Worm (Caenorhabditis elegans) whole organism, mixed stage, embryonic: ENCODE data around the gene C12D8.21.
A peak's percentile ranks its signal among the peaks of the same experiment; 100 is the strongest.

Experiments
- bed-3 ChIP-seq: fragments of 200-800 bp; sonication (Bioruptor generic); optimal IDR thresholded peaks from 3 replicates; lab custom pipeline; 2018; ENCODE audit warnings: mild to moderate bottlenecking, missing genetic modification characterization, moderate library complexity, missing compliant biosample characterization
- blmp-1 ChIP-seq: fragments of 150-350 bp; optimal IDR thresholded peaks from 2 replicates; lab custom pipeline; 2014; ENCODE audit warnings: missing biosample characterization, missing genetic modification characterization
- ceh-39 ChIP-seq: fragments of 150-350 bp; optimal IDR thresholded peaks from 2 replicates; lab custom pipeline; 2014; ENCODE audit warnings: missing biosample characterization, missing genetic modification characterization
- ceh-43 ChIP-seq: fragments of 200-800 bp; sonication (Bioruptor generic); optimal IDR thresholded peaks from 2 replicates; lab custom pipeline; 2018; ENCODE audit warnings: mild to moderate bottlenecking, missing genetic modification characterization, moderate library complexity, missing compliant biosample characterization
- ceh-83 ChIP-seq: fragments of 200-800 bp; sonication (Bioruptor generic); optimal IDR thresholded peaks from 2 replicates; lab custom pipeline; 2018; ENCODE audit warnings: mild to moderate bottlenecking, missing genetic modification characterization, missing compliant biosample characterization
- ces-1 ChIP-seq: fragments of 150-350 bp; optimal IDR thresholded peaks from 2 replicates; lab custom pipeline; 2014; ENCODE audit warnings: missing biosample characterization, missing genetic modification reagents, missing genetic modification characterization
- cnd-1 ChIP-seq: fragments of 200-800 bp; sonication (Bioruptor generic); optimal IDR thresholded peaks from 2 replicates; lab custom pipeline; 2018; ENCODE audit warnings: mild to moderate bottlenecking, missing genetic modification characterization, missing compliant biosample characterization
- drap-1 ChIP-seq: fragments of 200-800 bp; sonication (Bioruptor generic); optimal IDR thresholded peaks from 3 replicates; lab custom pipeline; 2018; ENCODE audit warnings: mild to moderate bottlenecking, missing genetic modification characterization, missing compliant biosample characterization
- elt-3 ChIP-seq: fragments of 150-350 bp; optimal IDR thresholded peaks from 2 replicates; lab custom pipeline; 2014; ENCODE audit warnings: missing biosample characterization, missing genetic modification characterization
- flh-1 ChIP-seq: fragments of 200-800 bp; sonication (Bioruptor generic); optimal IDR thresholded peaks from 2 replicates; lab custom pipeline; 2018; ENCODE audit warnings: mild to moderate bottlenecking, missing genetic modification characterization, moderate library complexity, missing compliant biosample characterization
- ham-2 ChIP-seq: fragments of 200-800 bp; sonication (Bioruptor generic); optimal IDR thresholded peaks from 2 replicates; lab custom pipeline; 2018; ENCODE audit warnings: mild to moderate bottlenecking, missing genetic modification characterization, missing compliant biosample characterization
- lin-13 ChIP-seq: fragments of 150-350 bp; optimal IDR thresholded peaks from 2 replicates; lab custom pipeline; 2014; ENCODE audit warnings: missing biosample characterization, missing genetic modification characterization
- lin-32 ChIP-seq: fragments of 200-800 bp; sonication (Bioruptor generic); optimal IDR thresholded peaks from 2 replicates; lab custom pipeline; 2018; ENCODE audit warnings: mild to moderate bottlenecking, missing genetic modification characterization, missing compliant biosample characterization
- lsy-2 ChIP-seq: fragments of 150-350 bp; optimal IDR thresholded peaks from 2 replicates; lab custom pipeline; 2014; ENCODE audit warnings: missing biosample characterization, missing genetic modification characterization
- mab-5 ChIP-seq: fragments of 150-350 bp; optimal IDR thresholded peaks from 2 replicates; lab custom pipeline; 2014; ENCODE audit warnings: missing biosample characterization, missing genetic modification characterization
- mep-1 ChIP-seq: fragments of 150-350 bp; optimal IDR thresholded peaks from 2 replicates; lab custom pipeline; 2017; ENCODE audit warnings: missing biosample characterization, missing genetic modification reagents, missing genetic modification characterization, inconsistent platforms
- mls-2 ChIP-seq: sonication (generic microtip); optimal IDR thresholded peaks from 2 replicates; lab custom pipeline; 2016; ENCODE audit warnings: mild to moderate bottlenecking, missing genetic modification characterization, moderate library complexity, missing compliant biosample characterization
- nhr-12 ChIP-seq: fragments of 150-350 bp; optimal IDR thresholded peaks from 2 replicates; lab custom pipeline; 2014; ENCODE audit warnings: missing biosample characterization, missing genetic modification characterization
- nhr-2 ChIP-seq: fragments of 150-350 bp; optimal IDR thresholded peaks from 2 replicates; lab custom pipeline; 2014; ENCODE audit warnings: missing biosample characterization, missing genetic modification characterization
- nhr-237 ChIP-seq: fragments of 150-350 bp; optimal IDR thresholded peaks from 2 replicates; lab custom pipeline; 2014; ENCODE audit warnings: missing biosample characterization, missing genetic modification characterization
- pha-4 ChIP-seq: fragments of 150-350 bp; optimal IDR thresholded peaks from 2 replicates; lab custom pipeline; 2018; ENCODE audit warnings: missing biosample characterization, missing genetic modification reagents, missing genetic modification characterization
- sem-2 ChIP-seq: fragments of 200-800 bp; sonication (Bioruptor generic); optimal IDR thresholded peaks from 2 replicates; lab custom pipeline; 2018; ENCODE audit warnings: mild to moderate bottlenecking, missing genetic modification characterization, missing compliant biosample characterization
- tbx-8 ChIP-seq: fragments of 200-800 bp; sonication (Bioruptor generic); optimal IDR thresholded peaks from 2 replicates; lab custom pipeline; 2018; ENCODE audit warnings: mild to moderate bottlenecking, missing genetic modification characterization, moderate library complexity, missing compliant biosample characterization
- unc-120 ChIP-seq: sonication (generic microtip); optimal IDR thresholded peaks from 2 replicates; lab custom pipeline; 2017; ENCODE audit warnings: missing genetic modification characterization, missing compliant biosample characterization; ENCODE audit not compliant: poor library complexity, severe bottlenecking
- unc-39 ChIP-seq: fragments of 150-350 bp; optimal IDR thresholded peaks from 2 replicates; lab custom pipeline; 2014; ENCODE audit warnings: missing biosample characterization, missing genetic modification characterization
- unc-62 ChIP-seq: fragments of 150-350 bp; optimal IDR thresholded peaks from 2 replicates; lab custom pipeline; 2014; ENCODE audit warnings: missing biosample characterization, missing genetic modification reagents, missing genetic modification characterization
- zip-8 ChIP-seq: fragments of 150-350 bp; optimal IDR thresholded peaks from 2 replicates; lab custom pipeline; 2014; ENCODE audit warnings: missing biosample characterization, missing genetic modification characterization
- ztf-11 ChIP-seq: fragments of 150-350 bp; optimal IDR thresholded peaks from 2 replicates; lab custom pipeline; 2014; ENCODE audit warnings: missing biosample characterization, missing genetic modification characterization

Gene C12D8.21

DNA sequence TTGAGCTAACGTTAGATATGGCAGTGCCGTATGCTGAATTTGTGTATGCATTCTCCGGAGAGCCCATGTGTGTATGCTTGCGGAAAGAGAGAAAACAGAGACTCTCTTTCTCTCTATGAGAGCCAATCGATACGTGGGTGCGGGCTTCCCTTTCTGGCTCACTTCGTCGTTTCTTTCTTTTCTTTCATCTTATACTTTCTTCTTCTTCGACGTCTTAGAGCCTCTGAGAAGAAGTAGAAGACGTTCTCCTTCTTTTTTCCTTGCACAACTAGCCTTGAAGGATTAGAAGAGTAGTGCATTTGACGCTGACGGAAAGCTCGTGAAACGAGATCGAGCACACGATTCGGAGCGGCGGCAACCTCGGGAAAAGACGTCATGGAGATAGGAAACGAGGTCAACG is 32.8 kb upstream of the C12D8.21 start:
- TF ChIP-seq drap-1 (GFP tag; lab: Kevin White, UChicago), result no peak
- no peak for TF ChIP-seq ham-2
- no peak for TF ChIP-seq elt-3
- TF ChIP-seq ces-1 (GFP tag; lab: Kevin White, UChicago), result peak; percentile 61
- TF ChIP-seq ceh-83, result no peak
- TF ChIP-seq mep-1 (tag; lab: Kevin White, UChicago), result peak; percentile 51
- no peak for TF ChIP-seq ztf-11 (tag; lab: Kevin White, UChicago)
- no peak for TF ChIP-seq tbx-8 (GFP tag; lab: Kevin White, UChicago)

DNA sequence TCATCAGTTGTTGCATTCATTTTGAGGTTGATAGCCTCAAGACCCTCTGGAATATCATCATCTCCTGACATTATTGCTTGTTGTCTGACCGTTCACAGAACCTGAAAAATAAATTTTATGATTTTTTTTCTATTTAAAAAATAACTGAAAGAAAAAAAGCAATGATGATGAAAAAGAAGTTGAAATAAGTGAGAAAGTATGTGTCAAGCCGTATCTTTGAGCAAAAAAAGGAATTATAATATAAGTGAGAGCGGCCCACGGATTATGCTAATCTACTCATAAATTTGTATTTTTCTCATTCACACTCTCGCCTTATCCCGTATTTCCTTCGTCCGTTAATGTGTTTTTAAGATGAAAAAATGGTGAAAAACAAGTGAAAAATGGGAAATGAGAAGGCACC is 29.2 kb upstream of the C12D8.21 start, which contains the start of gene ric-4:
TSS of gene ric-4 (minus strand) at position 101 of the 400 bp plus-strand sequence.
- TF ChIP-seq ces-1 (GFP tag; lab: Kevin White, UChicago) (peak; percentile 2), drap-1 (GFP tag; lab: Kevin White, UChicago) (no peak)

DNA sequence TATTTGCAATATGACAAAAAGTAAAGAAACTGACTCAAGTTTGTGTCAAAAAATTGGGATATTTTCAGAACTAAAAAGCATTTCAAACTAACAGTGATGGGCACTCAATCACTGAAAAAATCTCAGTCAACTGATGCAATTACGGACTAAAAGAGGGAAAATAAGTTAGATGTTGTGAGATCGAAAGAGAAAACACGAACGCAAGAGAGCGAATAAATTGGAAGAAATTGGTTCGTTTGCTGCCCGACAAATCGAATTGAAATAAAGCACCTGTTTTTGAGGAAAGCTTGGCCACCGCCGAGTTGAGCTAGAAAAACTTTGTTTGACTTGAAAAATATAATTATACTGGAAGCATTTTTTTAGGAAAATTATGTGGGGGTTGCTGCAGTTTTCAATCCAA is 25.1 kb upstream of the C12D8.21 start:
- TF ChIP-seq ceh-43 (GFP tag; lab: Kevin White, UChicago) (no peak), ces-1 (GFP tag; lab: Kevin White, UChicago) (peak; percentile 67)
- TF ChIP-seq, all 35 proteins: peak for 1

DNA sequence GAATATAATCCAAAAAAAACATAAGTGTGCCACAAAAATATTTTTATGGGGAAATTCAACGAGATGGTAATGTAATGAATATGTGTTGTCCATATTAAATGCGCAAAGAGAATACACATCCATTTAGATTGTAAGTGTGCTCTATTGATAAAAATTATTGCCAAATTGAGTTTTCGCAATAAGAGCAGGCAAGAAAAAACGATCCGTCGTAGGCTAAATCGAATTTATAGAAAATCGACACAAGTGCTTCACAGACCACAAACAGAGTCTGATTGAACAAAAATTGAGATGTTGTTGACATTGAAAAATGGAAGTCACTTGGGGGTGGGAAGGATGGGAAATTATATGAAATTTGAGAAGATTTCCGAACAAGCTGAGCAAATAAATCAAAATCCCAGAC is 24.0 kb upstream of the C12D8.21 start:
- TF ChIP-seq lin-32 (no peak), nhr-12 (no peak), drap-1 (GFP tag; lab: Kevin White, UChicago) (no peak), nhr-237 (no peak), pha-4 (tag; lab: Kevin White, UChicago) (no peak), zip-8 (no peak), ces-1 (GFP tag; lab: Kevin White, UChicago) (peak; percentile 52), mep-1 (tag; lab: Kevin White, UChicago) (no peak), nhr-2 (no peak)

DNA sequence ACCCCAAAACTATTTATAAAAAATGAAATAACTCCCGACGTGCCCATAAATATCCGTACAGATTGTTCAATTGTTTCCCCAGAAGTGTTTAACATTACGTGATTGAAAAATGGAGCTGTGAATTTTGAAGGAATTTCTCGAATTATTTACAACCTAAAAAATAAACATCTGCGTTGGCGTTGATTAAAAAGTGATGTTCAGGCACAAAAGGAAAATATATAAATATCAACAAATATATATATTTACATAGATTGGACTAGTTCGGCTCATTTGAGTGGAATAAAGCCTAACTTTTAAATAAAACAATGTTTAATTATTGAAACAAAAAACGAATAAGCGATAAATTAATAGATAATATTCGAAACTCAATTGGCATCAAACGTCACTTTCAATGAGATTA is 19.5 kb upstream of the C12D8.21 start, which contains the start of gene sri-18:
TSS of gene sri-18 (minus strand) at position 101 of the 400 bp plus-strand sequence.
- TF ChIP-seq nhr-12 (no peak), zip-8 (no peak), mab-5 (tag; lab: Kevin White, UChicago) (no peak), elt-3 (no peak), cnd-1 (tag; lab: Kevin White, UChicago) (no peak), ces-1 (GFP tag; lab: Kevin White, UChicago) (no peak), unc-62 (GFP tag; lab: Kevin White, UChicago) (no peak), lin-13 (tag; lab: Kevin White, UChicago) (no peak)

DNA sequence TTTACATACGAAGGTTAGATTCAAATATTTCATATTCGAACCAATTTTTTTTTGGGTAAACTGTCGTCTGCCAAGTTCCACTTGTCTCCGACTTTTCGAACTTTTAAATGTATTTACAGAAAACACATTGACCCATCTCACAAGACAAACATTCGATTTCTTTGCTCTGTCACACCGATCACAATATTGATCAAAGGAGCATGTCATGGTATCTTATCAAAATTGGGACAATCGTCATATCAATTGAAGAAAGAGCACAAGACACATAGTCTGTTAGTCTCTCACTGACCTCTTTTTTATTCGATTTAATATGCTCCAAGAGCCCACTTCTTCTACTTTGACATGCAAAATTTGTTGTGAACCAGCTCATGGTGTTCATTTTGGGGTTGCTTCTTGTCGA is 15.1 kb upstream of the C12D8.21 start, which contains the start of gene nhr-232:
TSS of gene nhr-232 (plus strand) at position 121 of the 400 bp plus-strand sequence.
- TF ChIP-seq lsy-2 (tag; lab: Kevin White, UChicago) (no peak), ham-2 (no peak), zip-8 (no peak), sem-2 (GFP tag; lab: Kevin White, UChicago) (no peak)

DNA sequence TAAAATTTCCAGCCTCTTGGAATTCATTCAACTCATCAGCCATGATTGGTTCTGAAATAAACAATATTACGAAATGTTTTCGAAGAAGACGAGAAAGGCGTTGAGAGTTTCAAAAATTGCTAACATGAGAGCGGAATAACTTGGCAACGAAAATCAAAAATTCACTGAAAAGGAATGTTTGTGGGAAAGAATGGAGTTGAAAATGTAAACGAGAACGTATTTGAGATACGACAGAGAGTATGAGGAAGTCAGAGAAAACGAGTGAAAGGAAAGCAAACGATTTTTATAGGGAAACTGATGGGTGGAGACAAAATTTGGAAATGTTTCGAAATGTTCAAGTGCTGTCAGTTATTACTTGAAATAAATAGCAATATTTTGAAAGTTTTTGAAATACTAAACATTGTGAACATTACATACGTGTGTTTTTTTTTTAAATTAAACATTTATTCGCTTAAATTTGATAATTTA is 14.1 kb upstream of the C12D8.21 start, which contains the start of gene rop-1:
TSS of gene rop-1 (minus strand) at position 51 of the 468 bp plus-strand sequence.
- no peak for TF ChIP-seq cnd-1 (tag; lab: Kevin White, UChicago)
- TF ChIP-seq lin-13 (tag; lab: Kevin White, UChicago), result no peak
- TF ChIP-seq ceh-39 (tag; lab: Kevin White, UChicago), result no peak
- no peak for TF ChIP-seq nhr-12

DNA sequence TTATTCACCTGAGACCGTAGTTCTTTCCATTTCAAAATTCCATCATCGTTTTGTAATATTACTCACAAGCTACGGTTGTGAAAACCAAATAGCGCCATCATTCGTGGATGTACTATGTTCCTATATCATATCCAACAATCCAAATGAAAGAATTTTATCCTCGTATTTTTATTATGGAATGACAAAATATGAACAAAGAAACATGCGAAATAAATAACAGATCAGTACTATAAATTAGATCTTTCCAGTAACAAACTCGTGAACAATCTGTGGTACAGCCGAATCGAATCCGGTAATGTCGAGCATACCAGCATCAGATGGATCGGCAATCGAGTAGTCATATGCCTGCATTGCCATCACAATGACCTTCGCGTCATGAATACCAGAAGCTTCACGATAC is 11.7 kb upstream of the C12D8.21 start:
- TF ChIP-seq nhr-2 (no peak), elt-3 (no peak), flh-1 (GFP tag; lab: Kevin White, UChicago) (no peak), nhr-12 (no peak), bed-3 (GFP tag; lab: Kevin White, UChicago) (no peak), blmp-1 (tag; lab: Kevin White, UChicago) (no peak), ham-2 (no peak), pha-4 (tag; lab: Kevin White, UChicago) (no peak), lsy-2 (tag; lab: Kevin White, UChicago) (no peak), ces-1 (GFP tag; lab: Kevin White, UChicago) (no peak), mls-2 (no peak), unc-120 (tag; lab: Kevin White, UChicago) (no peak), ceh-43 (GFP tag; lab: Kevin White, UChicago) (no peak), unc-39 (tag; lab: Kevin White, UChicago) (no peak), ztf-11 (tag; lab: Kevin White, UChicago) (no peak), tbx-8 (GFP tag; lab: Kevin White, UChicago) (no peak)
